Fruit fly (Drosophila melanogaster) whole organism, embryonic: ENCODE results near the gene djl.

Experiments
- Awh ChIP-seq: fragments of 200-800 bp; sonication (Bioruptor generic); IDR thresholded peaks from 2 replicates; pipeline ENCODE4, ENCODE4 v1.3.6; 2022; ENCODE audit warnings: missing biosample characterization, missing genetic modification characterization
- BtbVII ChIP-seq: fragments of 200-800 bp; sonication (Bioruptor generic); optimal IDR thresholded peaks from 3 replicates; lab custom pipeline; 2017; ENCODE audit warnings: missing biosample characterization, mild to moderate bottlenecking, missing genetic modification characterization
- CG15479 ChIP-seq: fragments of 200-800 bp; sonication (Bioruptor generic); optimal IDR thresholded peaks from 3 replicates; lab custom pipeline; 2019; ENCODE audit warnings: missing biosample characterization, mild to moderate bottlenecking, missing genetic modification characterization, moderate library complexity
- CG15514 ChIP-seq: fragments of 200-800 bp; sonication (Bioruptor generic); optimal IDR thresholded peaks from 3 replicates; lab custom pipeline; 2017; ENCODE audit warnings: missing biosample characterization, missing genetic modification characterization, mild to moderate bottlenecking, moderate library complexity, missing genetic modification reagents
- CG2120 ChIP-seq: fragments of 200-800 bp; sonication (Bioruptor generic); optimal IDR thresholded peaks from 3 replicates; lab custom pipeline; 2016; ENCODE audit warnings: missing biosample characterization, missing genetic modification characterization
- CG2129 ChIP-seq: fragments of 200-800 bp; sonication (Bioruptor generic); IDR thresholded peaks from 2 replicates; pipeline ENCODE4 v1.3.6; 2022; ENCODE audit warnings: missing biosample characterization, missing genetic modification characterization; ENCODE audit not compliant: partially characterized antibody
- CG30403 ChIP-seq: fragments of 200-800 bp; sonication (Bioruptor generic); optimal IDR thresholded peaks from 3 replicates; lab custom pipeline; 2016; ENCODE audit warnings: missing biosample characterization, missing genetic modification characterization
- CG31441 ChIP-seq: fragments of 200-800 bp; sonication (Bioruptor generic); IDR thresholded peaks from 2 replicates; pipeline ENCODE4 v1.3.6; 2022; ENCODE audit warnings: missing biosample characterization, missing genetic modification characterization
- CG34376 ChIP-seq: fragments of 200-800 bp; sonication (Bioruptor generic); optimal IDR thresholded peaks from 2 replicates; lab custom pipeline; 2018; ENCODE audit warnings: missing biosample characterization, mild to moderate bottlenecking, missing genetic modification characterization
- CG3995 ChIP-seq: fragments of 200-800 bp; sonication (Bioruptor generic); optimal IDR thresholded peaks from 3 replicates; lab custom pipeline; 2016; ENCODE audit warnings: missing biosample characterization, missing genetic modification characterization
- CG6683 ChIP-seq: fragments of 200-800 bp; sonication (Bioruptor generic); optimal IDR thresholded peaks from 2 replicates; lab custom pipeline; 2017; ENCODE audit warnings: missing biosample characterization, mild to moderate bottlenecking, missing genetic modification characterization, missing genetic modification reagents
- CG6765 ChIP-seq: fragments of 200-800 bp; sonication (Bioruptor generic); optimal IDR thresholded peaks from 3 replicates; lab custom pipeline; 2017; ENCODE audit warnings: missing biosample characterization, mild to moderate bottlenecking, missing genetic modification characterization
- CG7963 ChIP-seq: fragments of 200-800 bp; sonication (Bioruptor generic); IDR thresholded peaks from 3 replicates; pipeline ENCODE4 v1.3.6; 2022; ENCODE audit warnings: missing biosample characterization, missing genetic modification characterization; ENCODE audit not compliant: partially characterized antibody
- D ChIP-seq, 2 experiments: fragments of 200-800 bp in 1 of 2; fragments of >200 bp in 1 of 2; sonication (Bioruptor generic) in 1 of 2; optimal IDR thresholded peaks; 2 replicates in 1 of 2; 3 replicates in 1 of 2; lab custom pipeline; 2017; ENCODE audit warnings: mild to moderate bottlenecking in 1 of 2, missing biosample characterization in 1 of 2, missing genetic modification characterization in 1 of 2, missing genetic modification reagents in 1 of 2
- ERR ChIP-seq: fragments of 200-800 bp; sonication (Bioruptor generic); optimal IDR thresholded peaks from 2 replicates; lab custom pipeline; 2016; ENCODE audit warnings: missing biosample characterization, missing genetic modification characterization
- GATAe ChIP-seq: fragments of 200-800 bp; sonication (Bioruptor generic); conservative IDR thresholded peaks from 2 replicates; pipeline ENCODE4 v1.3.6; 2022; ENCODE audit warnings: missing biosample characterization, missing genetic modification characterization
- H2.0 ChIP-seq: fragments of 200-800 bp; sonication (Bioruptor generic); IDR thresholded peaks from 2 replicates; pipeline ENCODE4 v1.3.6; 2022; ENCODE audit warnings: missing biosample characterization, missing genetic modification characterization
- Hey ChIP-seq: fragments of 200-800 bp; sonication (Bioruptor generic); optimal IDR thresholded peaks from 3 replicates; lab custom pipeline; 2018; ENCODE audit warnings: missing biosample characterization, mild to moderate bottlenecking, missing genetic modification characterization
- Hr51 ChIP-seq, 2 experiments: fragments of 200-800 bp; sonication (Bioruptor generic); optimal IDR thresholded peaks; 2 replicates in 1 of 2; 3 replicates in 1 of 2; lab custom pipeline; 2016 to 2018; ENCODE audit warnings: missing biosample characterization in 2 of 2, missing genetic modification characterization in 2 of 2, mild to moderate bottlenecking in 1 of 2, moderate library complexity in 1 of 2
- Jarid2 ChIP-seq: fragments of 200-800 bp; sonication (Bioruptor generic); optimal IDR thresholded peaks from 3 replicates; lab custom pipeline; 2017; ENCODE audit warnings: mild to moderate bottlenecking, missing biosample characterization, missing genetic modification reagents, missing genetic modification characterization
- MBD-R2 ChIP-seq: fragments of 200-800 bp; sonication (Bioruptor generic); IDR thresholded peaks from 2 replicates; pipeline ENCODE4 v1.3.6; 2022; ENCODE audit warnings: missing biosample characterization, missing genetic modification characterization
- NC2α ChIP-seq: fragments of 200-800 bp; sonication (Bioruptor generic); optimal IDR thresholded peaks from 2 replicates; lab custom pipeline; 2016; ENCODE audit warnings: missing biosample characterization, missing genetic modification characterization
- Opbp ChIP-seq: fragments of 200-800 bp; sonication (Bioruptor generic); IDR thresholded peaks from 3 replicates; pipeline ENCODE4 v1.3.6; 2022; ENCODE audit warnings: missing biosample characterization, missing genetic modification characterization; ENCODE audit not compliant: partially characterized antibody
- Sin3A ChIP-seq: fragments of >200 bp; optimal IDR thresholded peaks from 2 replicates; lab custom pipeline; 2018
- Sry-β ChIP-seq: fragments of 200-800 bp; sonication (Bioruptor generic); optimal IDR thresholded peaks from 2 replicates; lab custom pipeline; 2018; ENCODE audit warnings: missing biosample characterization, mild to moderate bottlenecking, missing genetic modification characterization, moderate library complexity
- Sry-δ ChIP-seq: fragments of 200-800 bp; sonication (Bioruptor generic); optimal IDR thresholded peaks from 2 replicates; lab custom pipeline; 2016; ENCODE audit warnings: missing biosample characterization, missing genetic modification characterization
- Ssrp ChIP-seq: fragments of 200-800 bp; sonication (Bioruptor generic); optimal IDR thresholded peaks from 2 replicates; lab custom pipeline; 2018; ENCODE audit warnings: missing biosample characterization, mild to moderate bottlenecking, missing genetic modification characterization, moderate library complexity
- bcd ChIP-seq: fragments of 200-800 bp; sonication (Bioruptor generic); optimal IDR thresholded peaks from 2 replicates; lab custom pipeline; 2017; ENCODE audit warnings: missing biosample characterization, mild to moderate bottlenecking, missing genetic modification characterization
- bigmax ChIP-seq: fragments of 200-800 bp; sonication (Bioruptor generic); optimal IDR thresholded peaks from 2 replicates; lab custom pipeline; 2018; ENCODE audit warnings: missing biosample characterization, mild to moderate bottlenecking, missing genetic modification characterization
- cwo ChIP-seq: fragments of 200-800 bp; sonication (Bioruptor generic); optimal IDR thresholded peaks from 3 replicates; lab custom pipeline; 2017; ENCODE audit warnings: missing biosample characterization, missing genetic modification characterization, mild to moderate bottlenecking, moderate library complexity, missing genetic modification reagents
- ewg ChIP-seq: fragments of 200-800 bp; sonication (Bioruptor generic); optimal IDR thresholded peaks from 3 replicates; lab custom pipeline; 2017; ENCODE audit warnings: mild to moderate bottlenecking, missing biosample characterization, missing genetic modification reagents, missing genetic modification characterization
- exex ChIP-seq: fragments of 200-800 bp; sonication (Bioruptor generic); optimal IDR thresholded peaks from 4 replicates; lab custom pipeline; 2018; ENCODE audit warnings: missing biosample characterization, mild to moderate bottlenecking, missing genetic modification characterization, moderate library complexity
- gfzf ChIP-seq: fragments of 200-800 bp; sonication (Bioruptor generic); optimal IDR thresholded peaks from 2 replicates; lab custom pipeline; 2016; ENCODE audit warnings: missing biosample characterization, mild to moderate bottlenecking, missing genetic modification characterization, moderate library complexity
- grn ChIP-seq: fragments of 200-800 bp; sonication (Bioruptor generic); optimal IDR thresholded peaks from 3 replicates; lab custom pipeline; 2017; ENCODE audit warnings: missing biosample characterization, missing genetic modification characterization
- gro ChIP-seq: fragments of 200-800 bp; sonication (Bioruptor generic); optimal IDR thresholded peaks from 2 replicates; lab custom pipeline; 2016; ENCODE audit warnings: missing biosample characterization, missing genetic modification characterization
- jigr1 ChIP-seq: fragments of 200-800 bp; sonication (Bioruptor generic); IDR thresholded peaks from 3 replicates; pipeline ENCODE4 v1.3.6; 2022; ENCODE audit warnings: missing biosample characterization, missing genetic modification characterization
- mirr ChIP-seq: fragments of 200-800 bp; sonication (Bioruptor generic); optimal IDR thresholded peaks from 3 replicates; lab custom pipeline; 2018; ENCODE audit warnings: missing biosample characterization, mild to moderate bottlenecking, missing genetic modification characterization
- psq ChIP-seq: fragments of 200-800 bp; sonication (Bioruptor generic); optimal IDR thresholded peaks from 2 replicates; lab custom pipeline; 2017; ENCODE audit warnings: missing biosample characterization, missing genetic modification characterization
- salm ChIP-seq: fragments of 200-800 bp; sonication (Bioruptor generic); optimal IDR thresholded peaks from 2 replicates; lab custom pipeline; 2018; ENCODE audit warnings: missing biosample characterization, mild to moderate bottlenecking, missing genetic modification characterization
- sna ChIP-seq: fragments of 200-800 bp; sonication (Bioruptor generic); IDR thresholded peaks from 2 replicates; pipeline ENCODE4 v1.3.6; 2022; ENCODE audit warnings: missing biosample characterization, missing genetic modification characterization; ENCODE audit not compliant: partially characterized antibody
- sug ChIP-seq: fragments of 200-800 bp; optimal IDR thresholded peaks from 2 replicates; lab custom pipeline; 2019; ENCODE audit warnings: missing biosample characterization, mild to moderate bottlenecking, missing genetic modification characterization, moderate library complexity
- tll ChIP-seq, 2 experiments: fragments of 200-800 bp in 1 of 2; fragments of >200 bp in 1 of 2; sonication (Bioruptor generic) in 1 of 2; optimal IDR thresholded peaks; 2 replicates each; lab custom pipeline; 2017 to 2019; ENCODE audit warnings: missing biosample characterization in 2 of 2, missing genetic modification characterization in 2 of 2, mild to moderate bottlenecking in 1 of 2, moderate library complexity in 1 of 2

The djl gene

DNA sequence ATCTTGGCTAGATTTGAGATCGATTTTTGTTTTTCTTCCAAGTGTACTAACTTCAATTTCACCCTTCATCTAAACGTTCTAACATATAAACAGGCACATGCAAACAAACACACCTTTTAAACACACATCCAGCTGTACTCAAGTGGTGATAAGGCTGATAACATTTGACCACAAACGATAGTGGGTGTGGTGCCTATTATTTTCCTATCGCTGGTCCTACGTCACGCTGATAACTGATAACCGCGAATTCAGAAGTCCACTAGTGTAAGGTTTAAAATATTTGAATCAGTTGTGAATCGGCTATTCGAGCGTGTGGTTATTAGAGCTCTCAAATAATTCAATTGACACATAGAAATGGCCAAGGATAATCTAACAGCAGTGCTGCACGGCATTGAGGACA is 8.3 kb upstream of the djl start, which contains the start of gene Sodh1:
Gene Sodh1, plus strand, starts transcription at position 94 of the 400 bp plus-strand sequence.
- TF ChIP-seq sna (GFP tag; lab: Robert Waterston, UW) (no peak), CG15514 (GFP tag; lab: Kevin White, UChicago) (peak; percentile 3), salm (tag; lab: Kevin White, UChicago) (no peak), gfzf (GFP tag; lab: Kevin White, UChicago) (no peak), Opbp (no peak), CG34376 (GFP tag; lab: Kevin White, UChicago) (peak; percentile 64), CG15479 (GFP tag; lab: Kevin White, UChicago) (peak; percentile 33), grn (peak; percentile 68), GATAe (GFP tag; lab: Robert Waterston, UW) (peak; percentile 79), sug (peak; percentile 79), CG6683 (no peak), mirr (GFP tag; lab: Kevin White, UChicago) (peak; percentile 73), CG2120 (GFP tag; lab: Kevin White, UChicago) (peak; percentile 4), exex (tag; lab: Kevin White, UChicago) (peak; percentile 63), bigmax (no peak), MBD-R2 (GFP tag; lab: Robert Waterston, UW) (no peak), D (optimal IDR thresholded peaks at IDR 0.05; lab: Kevin White, UChicago) (no peak), D (GFP tag; optimal IDR thresholded peaks at IDR 0.05; lab: Kevin White, UChicago) (no peak), CG6765 (no peak), Hey (peak; percentile 62), CG30403 (GFP tag; lab: Kevin White, UChicago) (no peak), Sry-δ (no peak), BtbVII (GFP tag; lab: Kevin White, UChicago) (peak; percentile 8), Jarid2 (GFP tag; lab: Kevin White, UChicago) (peak; percentile 25)

DNA sequence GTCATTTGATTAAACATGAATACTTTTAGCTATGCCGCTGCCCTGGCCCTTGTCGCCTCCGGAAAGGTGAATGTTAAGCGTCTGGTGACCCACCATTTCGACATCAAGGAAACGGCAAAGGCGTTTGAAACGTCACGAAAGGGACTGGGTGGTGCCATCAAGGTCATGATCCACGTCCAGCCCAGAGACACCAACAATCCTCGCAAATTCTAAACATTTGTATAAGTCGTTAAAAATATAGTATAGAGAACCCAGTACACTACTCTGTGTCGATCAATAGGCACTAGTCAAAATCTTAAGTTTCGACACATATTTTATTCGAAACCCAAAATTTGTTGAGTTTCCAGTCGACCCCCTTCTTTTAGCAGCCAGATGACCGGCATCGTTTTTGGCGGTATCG is 6.3 kb upstream of the djl start, which contains the start of gene CG1979:
Gene CG1979, plus strand, starts transcription at position 301 of the 400 bp plus-strand sequence.
- TF ChIP-seq tll (GFP tag; optimal IDR thresholded peaks at IDR 0.05; lab: Kevin White, UChicago) = no peak
- no peak for TF ChIP-seq H2.0 (GFP tag; lab: Robert Waterston, UW)
- no peak for TF ChIP-seq CG7963
- TF ChIP-seq bcd (GFP tag; lab: Kevin White, UChicago) = no peak
- TF ChIP-seq Sin3A (lab: Kevin White, UChicago) = no peak
- no peak for TF ChIP-seq mirr (GFP tag; lab: Kevin White, UChicago)
- TF ChIP-seq CG31441 (GFP tag; lab: Robert Waterston, UW) = no peak
- no peak for TF ChIP-seq ewg
- TF ChIP-seq Awh = no peak
- TF ChIP-seq, all 482 proteins: peak for 0

DNA sequence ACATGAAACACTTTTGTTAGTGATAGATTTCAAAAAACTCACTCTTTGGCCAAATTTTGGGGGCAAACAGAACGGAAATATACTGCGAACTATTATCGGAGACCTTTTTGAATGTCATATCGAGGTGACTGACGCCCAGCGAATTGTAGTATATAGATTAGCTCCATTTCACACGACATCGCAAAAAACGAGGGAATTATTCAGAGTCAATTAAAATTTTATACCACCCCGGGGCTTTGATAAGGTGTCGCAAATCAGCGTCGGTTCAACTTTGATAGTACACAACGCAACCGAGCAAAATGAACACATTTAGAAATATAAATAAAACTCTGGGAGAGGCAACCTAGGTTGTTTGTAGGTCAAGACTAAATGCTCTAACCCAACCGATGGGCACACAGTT is 2.5 kb upstream of the djl start:
- TF ChIP-seq gro (GFP tag; lab: Kevin White, UChicago) = no peak
- TF ChIP-seq CG2129 (GFP tag; lab: Robert Waterston, UW) = no peak
- TF ChIP-seq Ssrp = no peak
- no peak for TF ChIP-seq Hr51 (GFP tag; optimal IDR thresholded peaks at IDR 0.05; lab: Kevin White, UChicago)
- TF ChIP-seq cwo (GFP tag; lab: Kevin White, UChicago) = peak; percentile 59
- no peak for TF ChIP-seq jigr1
- TF ChIP-seq exex (tag; lab: Kevin White, UChicago) = peak; percentile 69
- no peak for TF ChIP-seq CG3995
- no peak for TF ChIP-seq NC2α
- peak; percentile 11 for TF ChIP-seq CG34376 (GFP tag; lab: Kevin White, UChicago)
- TF ChIP-seq ERR = peak; percentile 70
- TF ChIP-seq sug = peak; percentile 94
- no peak for TF ChIP-seq Sry-β (GFP tag; lab: Kevin White, UChicago)
- no peak for TF ChIP-seq psq (GFP tag; lab: Kevin White, UChicago)
